Worm (Caenorhabditis elegans) whole organism, mixed stage, embryonic: ENCODE measurements around the gene ets-8.

Experiments used
- M03D4.4 ChIP-seq: sonication (generic microtip); optimal IDR thresholded peaks from 2 replicates; lab custom pipeline; 2017; ENCODE audit warnings: mild to moderate bottlenecking, missing genetic modification characterization, missing compliant biosample characterization
- bed-3 ChIP-seq: fragments of 200-800 bp; sonication (Bioruptor generic); optimal IDR thresholded peaks from 3 replicates; lab custom pipeline; 2018; ENCODE audit warnings: mild to moderate bottlenecking, missing genetic modification characterization, moderate library complexity, missing compliant biosample characterization
- blmp-1 ChIP-seq: fragments of 150-350 bp; optimal IDR thresholded peaks from 2 replicates; lab custom pipeline; 2014; ENCODE audit warnings: missing biosample characterization, missing genetic modification characterization
- ceh-39 ChIP-seq: fragments of 150-350 bp; optimal IDR thresholded peaks from 2 replicates; lab custom pipeline; 2014; ENCODE audit warnings: missing biosample characterization, missing genetic modification characterization
- ceh-43 ChIP-seq: fragments of 200-800 bp; sonication (Bioruptor generic); optimal IDR thresholded peaks from 2 replicates; lab custom pipeline; 2018; ENCODE audit warnings: mild to moderate bottlenecking, missing genetic modification characterization, moderate library complexity, missing compliant biosample characterization
- ceh-83 ChIP-seq: fragments of 200-800 bp; sonication (Bioruptor generic); optimal IDR thresholded peaks from 2 replicates; lab custom pipeline; 2018; ENCODE audit warnings: mild to moderate bottlenecking, missing genetic modification characterization, missing compliant biosample characterization
- ces-1 ChIP-seq: fragments of 150-350 bp; optimal IDR thresholded peaks from 2 replicates; lab custom pipeline; 2014; ENCODE audit warnings: missing biosample characterization, missing genetic modification reagents, missing genetic modification characterization
- cnd-1 ChIP-seq: fragments of 200-800 bp; sonication (Bioruptor generic); optimal IDR thresholded peaks from 2 replicates; lab custom pipeline; 2018; ENCODE audit warnings: mild to moderate bottlenecking, missing genetic modification characterization, missing compliant biosample characterization
- drap-1 ChIP-seq: fragments of 200-800 bp; sonication (Bioruptor generic); optimal IDR thresholded peaks from 3 replicates; lab custom pipeline; 2018; ENCODE audit warnings: mild to moderate bottlenecking, missing genetic modification characterization, missing compliant biosample characterization
- elt-1 ChIP-seq: sonication (generic microtip); optimal IDR thresholded peaks from 2 replicates; lab custom pipeline; 2017; ENCODE audit warnings: missing genetic modification characterization, mild to moderate bottlenecking, missing compliant biosample characterization, antibody characterized with exemption, moderate library complexity, borderline replicate concordance; ENCODE audit not compliant: insufficient read depth
- elt-3 ChIP-seq: fragments of 150-350 bp; optimal IDR thresholded peaks from 2 replicates; lab custom pipeline; 2014; ENCODE audit warnings: missing biosample characterization, missing genetic modification characterization
- flh-1 ChIP-seq: fragments of 200-800 bp; sonication (Bioruptor generic); optimal IDR thresholded peaks from 2 replicates; lab custom pipeline; 2018; ENCODE audit warnings: mild to moderate bottlenecking, missing genetic modification characterization, moderate library complexity, missing compliant biosample characterization
- ham-2 ChIP-seq: fragments of 200-800 bp; sonication (Bioruptor generic); optimal IDR thresholded peaks from 2 replicates; lab custom pipeline; 2018; ENCODE audit warnings: mild to moderate bottlenecking, missing genetic modification characterization, missing compliant biosample characterization
- hlh-1 ChIP-seq: fragments of 150-350 bp; optimal IDR thresholded peaks from 2 replicates; lab custom pipeline; 2014; ENCODE audit warnings: missing biosample characterization, missing genetic modification reagents, missing genetic modification characterization
- lin-13 ChIP-seq: fragments of 150-350 bp; optimal IDR thresholded peaks from 2 replicates; lab custom pipeline; 2014; ENCODE audit warnings: missing biosample characterization, missing genetic modification characterization
- lin-32 ChIP-seq: fragments of 200-800 bp; sonication (Bioruptor generic); optimal IDR thresholded peaks from 2 replicates; lab custom pipeline; 2018; ENCODE audit warnings: mild to moderate bottlenecking, missing genetic modification characterization, missing compliant biosample characterization
- lsy-2 ChIP-seq: fragments of 150-350 bp; optimal IDR thresholded peaks from 2 replicates; lab custom pipeline; 2014; ENCODE audit warnings: missing biosample characterization, missing genetic modification characterization
- mab-5 ChIP-seq: fragments of 150-350 bp; optimal IDR thresholded peaks from 2 replicates; lab custom pipeline; 2014; ENCODE audit warnings: missing biosample characterization, missing genetic modification characterization
- mls-2 ChIP-seq: sonication (generic microtip); optimal IDR thresholded peaks from 2 replicates; lab custom pipeline; 2016; ENCODE audit warnings: mild to moderate bottlenecking, missing genetic modification characterization, moderate library complexity, missing compliant biosample characterization
- nhr-12 ChIP-seq: fragments of 150-350 bp; optimal IDR thresholded peaks from 2 replicates; lab custom pipeline; 2014; ENCODE audit warnings: missing biosample characterization, missing genetic modification characterization
- nhr-2 ChIP-seq: fragments of 150-350 bp; optimal IDR thresholded peaks from 2 replicates; lab custom pipeline; 2014; ENCODE audit warnings: missing biosample characterization, missing genetic modification characterization
- nhr-237 ChIP-seq: fragments of 150-350 bp; optimal IDR thresholded peaks from 2 replicates; lab custom pipeline; 2014; ENCODE audit warnings: missing biosample characterization, missing genetic modification characterization
- nhr-28 ChIP-seq: fragments of 150-350 bp; optimal IDR thresholded peaks from 2 replicates; lab custom pipeline; 2014; ENCODE audit warnings: missing biosample characterization, missing genetic modification characterization
- nhr-76 ChIP-seq: sonication (generic microtip); optimal IDR thresholded peaks from 2 replicates; lab custom pipeline; 2017; ENCODE audit warnings: missing biosample characterization, missing genetic modification characterization
- pha-4 ChIP-seq: fragments of 150-350 bp; optimal IDR thresholded peaks from 2 replicates; lab custom pipeline; 2018; ENCODE audit warnings: missing biosample characterization, missing genetic modification reagents, missing genetic modification characterization
- sem-2 ChIP-seq: fragments of 200-800 bp; sonication (Bioruptor generic); optimal IDR thresholded peaks from 2 replicates; lab custom pipeline; 2018; ENCODE audit warnings: mild to moderate bottlenecking, missing genetic modification characterization, missing compliant biosample characterization
- sptf-1 ChIP-seq: sonication (generic microtip); optimal IDR thresholded peaks from 2 replicates; lab custom pipeline; 2017; ENCODE audit warnings: mild to moderate bottlenecking, missing genetic modification characterization, moderate library complexity, missing compliant biosample characterization
- tbx-8 ChIP-seq: fragments of 200-800 bp; sonication (Bioruptor generic); optimal IDR thresholded peaks from 2 replicates; lab custom pipeline; 2018; ENCODE audit warnings: mild to moderate bottlenecking, missing genetic modification characterization, moderate library complexity, missing compliant biosample characterization
- unc-120 ChIP-seq: sonication (generic microtip); optimal IDR thresholded peaks from 2 replicates; lab custom pipeline; 2017; ENCODE audit warnings: missing genetic modification characterization, missing compliant biosample characterization; ENCODE audit not compliant: poor library complexity, severe bottlenecking
- unc-39 ChIP-seq: fragments of 150-350 bp; optimal IDR thresholded peaks from 2 replicates; lab custom pipeline; 2014; ENCODE audit warnings: missing biosample characterization, missing genetic modification characterization
- unc-62 ChIP-seq: fragments of 150-350 bp; optimal IDR thresholded peaks from 2 replicates; lab custom pipeline; 2014; ENCODE audit warnings: missing biosample characterization, missing genetic modification reagents, missing genetic modification characterization
- ztf-11 ChIP-seq: fragments of 150-350 bp; optimal IDR thresholded peaks from 2 replicates; lab custom pipeline; 2014; ENCODE audit warnings: missing biosample characterization, missing genetic modification characterization

The ets-8 gene

ce11 chrIV:1157928-1158327, 2.4 kb downstream of the ets-8 start, which contains the start of gene C50A2.3:
C50A2.3 (minus strand) TSS chrIV:1158028.
- no peak for TF ChIP-seq ztf-11 (tag; lab: Kevin White, UChicago)
- no peak for TF ChIP-seq unc-39 (tag; lab: Kevin White, UChicago)
- TF ChIP-seq lsy-2 (tag; lab: Kevin White, UChicago) = no peak
- no peak for TF ChIP-seq ham-2 (GFP tag; lab: Kevin White, UChicago)
- TF ChIP-seq sem-2 (GFP tag; lab: Kevin White, UChicago) = no peak
- no peak for TF ChIP-seq elt-3 (tag; lab: Kevin White, UChicago)
- no peak for TF ChIP-seq drap-1 (GFP tag; lab: Kevin White, UChicago)
- no peak for TF ChIP-seq mab-5 (tag; lab: Kevin White, UChicago)
- no peak for TF ChIP-seq unc-120 (tag; lab: Kevin White, UChicago)
- no peak for TF ChIP-seq sptf-1 (tag; lab: Kevin White, UChicago)
- no peak for TF ChIP-seq nhr-2 (tag; lab: Kevin White, UChicago)
- no peak for TF ChIP-seq unc-62 (GFP tag; lab: Kevin White, UChicago)
- TF ChIP-seq ceh-83 = no peak
- no peak for TF ChIP-seq M03D4.4 (tag; lab: Kevin White, UChicago)
- no peak for TF ChIP-seq lin-13 (tag; lab: Kevin White, UChicago)

ce11 chrIV:1155206-1155605, 5.1 kb downstream of the ets-8 start:
- no peak for TF ChIP-seq ceh-39 (tag; lab: Kevin White, UChicago)

ce11 chrIV:1148425-1149151, 11.7 kb downstream of the ets-8 start:
- no peak for TF ChIP-seq hlh-1 (tag; lab: Kevin White, UChicago)
- no peak for TF ChIP-seq sem-2 (GFP tag; lab: Kevin White, UChicago)
- no peak for TF ChIP-seq mab-5 (tag; lab: Kevin White, UChicago)
- no peak for TF ChIP-seq nhr-76
- TF ChIP-seq lin-13 (tag; lab: Kevin White, UChicago) = no peak
- no peak for TF ChIP-seq lsy-2 (tag; lab: Kevin White, UChicago)
- TF ChIP-seq nhr-237 (tag; lab: Kevin White, UChicago) = no peak
- TF ChIP-seq tbx-8 (GFP tag; lab: Kevin White, UChicago) = no peak
- TF ChIP-seq unc-39 (tag; lab: Kevin White, UChicago) = no peak
- TF ChIP-seq nhr-12 (tag; lab: Kevin White, UChicago) = no peak
- no peak for TF ChIP-seq mls-2 (tag; lab: Kevin White, UChicago)
- no peak for TF ChIP-seq flh-1 (GFP tag; lab: Kevin White, UChicago)
- TF ChIP-seq nhr-2 (tag; lab: Kevin White, UChicago) = no peak
- TF ChIP-seq ceh-43 (GFP tag; lab: Kevin White, UChicago) = no peak
- no peak for TF ChIP-seq lin-32 (GFP tag; lab: Kevin White, UChicago)
- TF ChIP-seq ceh-39 (tag; lab: Kevin White, UChicago) = no peak
- TF ChIP-seq unc-120 (tag; lab: Kevin White, UChicago) = no peak
- no peak for TF ChIP-seq blmp-1 (tag; lab: Kevin White, UChicago)
- no peak for TF ChIP-seq bed-3 (GFP tag; lab: Kevin White, UChicago)

ce11 chrIV:1147594-1147993, 12.7 kb downstream of the ets-8 start:
- TF ChIP-seq blmp-1 (tag; lab: Kevin White, UChicago) (no peak), elt-1 (tag; lab: Kevin White, UChicago) (no peak), ceh-43 (GFP tag; lab: Kevin White, UChicago) (no peak), lin-32 (GFP tag; lab: Kevin White, UChicago) (no peak), cnd-1 (tag; lab: Kevin White, UChicago) (no peak), mls-2 (tag; lab: Kevin White, UChicago) (no peak), ceh-39 (tag; lab: Kevin White, UChicago) (no peak), drap-1 (GFP tag; lab: Kevin White, UChicago) (no peak), nhr-28 (tag; lab: Kevin White, UChicago) (no peak), sptf-1 (tag; lab: Kevin White, UChicago) (no peak), nhr-2 (tag; lab: Kevin White, UChicago) (no peak), pha-4 (tag; lab: Kevin White, UChicago) (no peak), ces-1 (GFP tag; lab: Kevin White, UChicago) (no peak), nhr-12 (tag; lab: Kevin White, UChicago) (no peak), nhr-76 (no peak), hlh-1 (tag; lab: Kevin White, UChicago) (no peak)
